Worm (Caenorhabditis elegans): Measurements from ENCODE around the gene let-99.

DNA sequence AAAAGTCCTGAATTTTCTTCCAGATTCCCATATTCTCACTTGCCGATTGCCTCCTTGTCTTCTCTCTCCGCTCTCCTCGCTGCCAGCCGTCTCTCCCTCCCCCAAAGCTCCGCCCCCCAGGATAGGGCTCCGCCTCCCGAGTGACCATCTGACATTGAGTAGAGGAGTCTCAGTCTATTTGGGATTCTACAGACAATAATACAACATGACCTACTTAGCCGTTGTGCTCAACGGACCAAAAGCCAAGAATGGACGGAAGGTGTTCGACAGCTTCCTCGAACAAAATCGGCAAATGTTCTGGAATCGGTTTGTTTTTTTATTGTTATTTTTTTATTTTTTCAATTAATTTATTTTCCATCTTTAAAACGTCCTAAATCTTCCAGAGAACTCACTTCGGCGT lies 25.6 kb upstream of the let-99 start, which contains the start of gene ham-1:
- TF ChIP-seq jun-1 (tag; optimal IDR thresholded peaks at IDR 0.05) (no peak), pag-3 (tag; optimal IDR thresholded peaks at IDR 0.05; ENCODE audit: borderline replicate concordance, insufficient read depth) (no peak), dpl-1 (GFP tag; optimal IDR thresholded peaks at IDR 0.05) (no peak), nhr-76 (tag; optimal IDR thresholded peaks at IDR 0.05) (no peak), ceh-90 (tag; optimal IDR thresholded peaks at IDR 0.05) (no peak), nhr-11 (tag; optimal IDR thresholded peaks at IDR 0.05) (no peak), mdl-1 (tag; optimal IDR thresholded peaks at IDR 0.05) (no peak), irx-1 (tag; optimal IDR thresholded peaks at IDR 0.05) (no peak), zag-1 (tag; optimal IDR thresholded peaks at IDR 0.05) (no peak), ceh-82 (tag; optimal IDR thresholded peaks at IDR 0.05) (no peak), alr-1 (tag; optimal IDR thresholded peaks at IDR 0.05; ENCODE audit: borderline replicate concordance) (no peak), lir-3 (tag; optimal IDR thresholded peaks at IDR 0.05; ENCODE audit: poor library complexity) (no peak), lsy-2 (tag; optimal IDR thresholded peaks at IDR 0.05) (no peak)
